Worm (Caenorhabditis elegans) whole organism, young adult: ENCODE data around the gene srd-45.

Source experiments
- B0035.1 ChIP-seq: sonication (generic microtip); optimal IDR thresholded peaks from 2 replicates; lab custom pipeline; 2016; ENCODE audit warnings: missing genetic modification characterization, mild to moderate bottlenecking, missing compliant biosample characterization, missing genotype, missing genetic modification reagents
- B0261.1 ChIP-seq: sonication (generic microtip); optimal IDR thresholded peaks from 2 replicates; lab custom pipeline; 2016; ENCODE audit warnings: mild to moderate bottlenecking, missing genetic modification characterization, moderate library complexity, missing compliant biosample characterization
- C17E4.6 ChIP-seq: fragments of 200-800 bp; sonication (Bioruptor generic); IDR thresholded peaks from 2 replicates; pipeline ENCODE4 v1.3.6; 2022; ENCODE audit warnings: missing genetic modification reagents, missing genetic modification characterization, missing compliant biosample characterization
- D2030.7 ChIP-seq: fragments of 200-800 bp; sonication (Bioruptor generic); IDR thresholded peaks from 2 replicates; pipeline ENCODE4 v1.3.6; 2022; ENCODE audit warnings: missing genetic modification reagents, missing genetic modification characterization, missing compliant biosample characterization
- F10E7.11 ChIP-seq: sonication (generic microtip); optimal IDR thresholded peaks from 2 replicates; lab custom pipeline; 2017; ENCODE audit warnings: mild to moderate bottlenecking, missing genetic modification characterization, moderate library complexity, missing compliant biosample characterization
- F33H1.4 ChIP-seq: fragments of 200-800 bp; sonication (Bioruptor generic); IDR thresholded peaks from 2 replicates; pipeline ENCODE4 v1.3.6; 2022; ENCODE audit warnings: missing genetic modification reagents, missing genetic modification characterization, missing compliant biosample characterization
- F57A8.1 ChIP-seq: fragments of 200-800 bp; sonication (Bioruptor generic); optimal IDR thresholded peaks from 2 replicates; lab custom pipeline; 2018; ENCODE audit warnings: mild to moderate bottlenecking, missing genetic modification characterization, moderate library complexity, missing compliant biosample characterization
- Y53G8AR.9 ChIP-seq: fragments of 200-800 bp; sonication (Bioruptor generic); conservative IDR thresholded peaks from 2 replicates; pipeline ENCODE4 v1.3.6; 2022; ENCODE audit warnings: missing genetic modification reagents, missing genetic modification characterization, missing compliant biosample characterization
- ZK185.1 ChIP-seq: sonication (generic microtip); optimal IDR thresholded peaks from 2 replicates; lab custom pipeline; 2016; ENCODE audit warnings: mild to moderate bottlenecking, missing genetic modification characterization, missing compliant biosample characterization; ENCODE audit not compliant: poor library complexity, severe bottlenecking
- akir-1 ChIP-seq: fragments of 200-800 bp; sonication (Bioruptor generic); optimal IDR thresholded peaks from 2 replicates; lab custom pipeline; 2018; ENCODE audit warnings: mild to moderate bottlenecking, missing genetic modification characterization, moderate library complexity, missing compliant biosample characterization
- athp-1 ChIP-seq: sonication (generic microtip); optimal IDR thresholded peaks from 2 replicates; lab custom pipeline; 2017; ENCODE audit warnings: mild to moderate bottlenecking, missing genetic modification characterization, missing compliant biosample characterization
- attf-5 ChIP-seq: fragments of 200-800 bp; sonication (Bioruptor generic); optimal IDR thresholded peaks from 2 replicates; lab custom pipeline; 2018; ENCODE audit warnings: mild to moderate bottlenecking, missing genetic modification characterization, missing compliant biosample characterization
- bed-1 ChIP-seq: fragments of 200-800 bp; sonication (Bioruptor generic); IDR thresholded peaks from 2 replicates; pipeline ENCODE4 v1.3.6; 2022; ENCODE audit warnings: missing genetic modification reagents, missing genetic modification characterization, missing compliant biosample characterization
- bed-2 ChIP-seq: fragments of 200-800 bp; sonication (Bioruptor generic); IDR thresholded peaks from 2 replicates; pipeline ENCODE4 v1.3.6; 2022; ENCODE audit warnings: missing genetic modification reagents, missing genetic modification characterization, missing compliant biosample characterization
- ccch-3 ChIP-seq: fragments of 200-800 bp; sonication (Bioruptor generic); optimal IDR thresholded peaks from 2 replicates; lab custom pipeline; 2018; ENCODE audit warnings: mild to moderate bottlenecking, missing genetic modification characterization, missing compliant biosample characterization
- ceh-27 ChIP-seq: fragments of 200-800 bp; sonication (Bioruptor generic); optimal IDR thresholded peaks from 2 replicates; lab custom pipeline; 2018; ENCODE audit warnings: mild to moderate bottlenecking, missing genetic modification characterization, moderate library complexity, missing compliant biosample characterization
- ceh-40 ChIP-seq: fragments of 200-800 bp; sonication (Bioruptor generic); IDR thresholded peaks from 2 replicates; pipeline ENCODE4 v1.3.6; 2022; ENCODE audit warnings: missing genetic modification characterization, missing compliant biosample characterization
- ceh-79 ChIP-seq: sonication (generic microtip); optimal IDR thresholded peaks from 2 replicates; lab custom pipeline; 2017; ENCODE audit warnings: mild to moderate bottlenecking, missing genetic modification characterization, missing compliant biosample characterization
- egrh-3 ChIP-seq: fragments of 200-800 bp; sonication (Bioruptor generic); IDR thresholded peaks from 2 replicates; pipeline ENCODE4 v1.3.6; 2022; ENCODE audit warnings: missing genetic modification reagents, missing genetic modification characterization, missing compliant biosample characterization
- ekl-4 ChIP-seq: fragments of 200-800 bp; sonication (Bioruptor generic); IDR thresholded peaks from 2 replicates; pipeline ENCODE4 v1.3.6; 2022; ENCODE audit warnings: missing genetic modification reagents, missing genetic modification characterization, missing compliant biosample characterization
- him-1 ChIP-seq: sonication (generic microtip); optimal IDR thresholded peaks from 2 replicates; lab custom pipeline; 2016; ENCODE audit warnings: missing genotype, missing genetic modification reagents, missing genetic modification characterization, missing compliant biosample characterization
- hmg-20 ChIP-seq: fragments of 200-800 bp; sonication (Bioruptor generic); IDR thresholded peaks from 2 replicates; pipeline ENCODE4 v1.3.6; 2022; ENCODE audit warnings: missing genetic modification reagents, missing genetic modification characterization, missing compliant biosample characterization
- hrde-1 ChIP-seq: sonication (generic microtip); optimal IDR thresholded peaks from 2 replicates; lab custom pipeline; 2016; ENCODE audit warnings: missing genetic modification characterization, mild to moderate bottlenecking, missing compliant biosample characterization, moderate library complexity, missing genotype, missing genetic modification reagents, borderline replicate concordance
- lin-26 ChIP-seq: fragments of 200-800 bp; sonication (Bioruptor generic); IDR thresholded peaks from 2 replicates; pipeline ENCODE4 v1.3.6; 2022; ENCODE audit warnings: missing genetic modification reagents, missing genetic modification characterization, missing compliant biosample characterization
- lin-54 ChIP-seq: fragments of 200-800 bp; sonication (Bioruptor generic); optimal IDR thresholded peaks from 2 replicates; lab custom pipeline; 2018; ENCODE audit warnings: mild to moderate bottlenecking, missing genetic modification characterization, missing compliant biosample characterization
- lir-1 ChIP-seq: fragments of 200-800 bp; sonication (Bioruptor generic); conservative IDR thresholded peaks from 2 replicates; pipeline ENCODE4 v1.3.6; 2022; ENCODE audit warnings: missing genetic modification reagents, missing genetic modification characterization, missing compliant biosample characterization
- madf-10 ChIP-seq: sonication (generic microtip); optimal IDR thresholded peaks from 2 replicates; lab custom pipeline; 2016; ENCODE audit warnings: mild to moderate bottlenecking, missing genetic modification characterization, missing compliant biosample characterization
- mxl-1 ChIP-seq: sonication (generic microtip); optimal IDR thresholded peaks from 2 replicates; lab custom pipeline; 2016; ENCODE audit warnings: missing genetic modification characterization, missing compliant biosample characterization
- nfyb-1 ChIP-seq: fragments of 200-800 bp; sonication (Bioruptor generic); IDR thresholded peaks from 2 replicates; pipeline ENCODE4 v1.3.6; 2022; ENCODE audit warnings: missing genetic modification reagents, missing genetic modification characterization, missing compliant biosample characterization
- nhr-90 ChIP-seq: sonication (generic microtip); optimal IDR thresholded peaks from 2 replicates; lab custom pipeline; 2016; ENCODE audit warnings: missing genotype, mild to moderate bottlenecking, missing genetic modification characterization, missing compliant biosample characterization
- rec-8 ChIP-seq, 2 experiments: sonication (generic microtip); optimal IDR thresholded peaks; 2 replicates each; lab custom pipeline; 2016; ENCODE audit warnings: mild to moderate bottlenecking in 2 of 2, missing genetic modification characterization in 2 of 2, missing genetic modification reagents in 2 of 2, missing genotype in 2 of 2, missing biosample characterization in 1 of 2, missing compliant biosample characterization in 1 of 2, moderate library complexity in 1 of 2
- rpc-1 ChIP-seq, 2 experiments: fragments of 150-350 bp in 1 of 2; sonication (generic microtip) in 1 of 2; optimal IDR thresholded peaks; 2 replicates each; lab custom pipeline; 2014 to 2018; ENCODE audit warnings: missing biosample characterization in 1 of 2, missing genetic modification characterization in 1 of 2, missing genetic modification reagents in 1 of 2, missing genotype in 1 of 2
- sdz-38 ChIP-seq: sonication (generic microtip); optimal IDR thresholded peaks from 2 replicates; lab custom pipeline; 2016; ENCODE audit warnings: missing genotype, missing genetic modification characterization, missing compliant biosample characterization
- snpc-1.1 ChIP-seq: sonication (generic microtip); optimal IDR thresholded peaks from 2 replicates; lab custom pipeline; 2017; ENCODE audit warnings: missing genetic modification characterization, mild to moderate bottlenecking, missing compliant biosample characterization, antibody characterized with exemption, moderate library complexity, missing genotype, missing genetic modification reagents; ENCODE audit not compliant: insufficient read depth
- snpc-1.3 ChIP-seq: sonication (generic microtip); optimal IDR thresholded peaks from 2 replicates; lab custom pipeline; 2017; ENCODE audit warnings: missing genetic modification characterization, mild to moderate bottlenecking, missing compliant biosample characterization, antibody characterized with exemption, moderate library complexity, missing genotype, missing genetic modification reagents; ENCODE audit not compliant: insufficient read depth
- snpc-3.4 ChIP-seq: sonication (generic microtip); optimal IDR thresholded peaks from 2 replicates; lab custom pipeline; 2017; ENCODE audit warnings: missing genetic modification characterization, mild to moderate bottlenecking, missing compliant biosample characterization, antibody characterized with exemption, moderate library complexity, missing genotype, missing genetic modification reagents
- snpc-4 ChIP-seq, 5 experiments: fragments of 150-350 bp in 1 of 5; sonication (generic microtip) in 4 of 5; optimal IDR thresholded peaks; 2 replicates each; lab custom pipeline; 2014 to 2018; ENCODE audit warnings: missing genetic modification characterization in 5 of 5, missing biosample characterization in 3 of 5, antibody characterized with exemption in 2 of 5, mild to moderate bottlenecking in 2 of 5, missing compliant biosample characterization in 2 of 5, missing genotype in 2 of 5, moderate library complexity in 2 of 5, missing genetic modification reagents in 1 of 5
- ztf-18 ChIP-seq: sonication (generic microtip); optimal IDR thresholded peaks from 2 replicates; lab custom pipeline; 2016; ENCODE audit warnings: missing genotype, mild to moderate bottlenecking, missing genetic modification characterization, missing compliant biosample characterization
- ztf-26 ChIP-seq: sonication (generic microtip); optimal IDR thresholded peaks from 2 replicates; lab custom pipeline; 2017; ENCODE audit warnings: missing genetic modification characterization, missing compliant biosample characterization
- ztf-3 ChIP-seq: fragments of 200-800 bp; sonication (Bioruptor generic); optimal IDR thresholded peaks from 2 replicates; lab custom pipeline; 2018; ENCODE audit warnings: mild to moderate bottlenecking, missing genetic modification characterization, missing compliant biosample characterization
- ztf-6 ChIP-seq: fragments of 200-800 bp; sonication (Bioruptor generic); IDR thresholded peaks from 2 replicates; pipeline ENCODE4 v1.3.6; 2022; ENCODE audit warnings: missing genetic modification reagents, missing genetic modification characterization, missing compliant biosample characterization

The srd-45 gene

DNA sequence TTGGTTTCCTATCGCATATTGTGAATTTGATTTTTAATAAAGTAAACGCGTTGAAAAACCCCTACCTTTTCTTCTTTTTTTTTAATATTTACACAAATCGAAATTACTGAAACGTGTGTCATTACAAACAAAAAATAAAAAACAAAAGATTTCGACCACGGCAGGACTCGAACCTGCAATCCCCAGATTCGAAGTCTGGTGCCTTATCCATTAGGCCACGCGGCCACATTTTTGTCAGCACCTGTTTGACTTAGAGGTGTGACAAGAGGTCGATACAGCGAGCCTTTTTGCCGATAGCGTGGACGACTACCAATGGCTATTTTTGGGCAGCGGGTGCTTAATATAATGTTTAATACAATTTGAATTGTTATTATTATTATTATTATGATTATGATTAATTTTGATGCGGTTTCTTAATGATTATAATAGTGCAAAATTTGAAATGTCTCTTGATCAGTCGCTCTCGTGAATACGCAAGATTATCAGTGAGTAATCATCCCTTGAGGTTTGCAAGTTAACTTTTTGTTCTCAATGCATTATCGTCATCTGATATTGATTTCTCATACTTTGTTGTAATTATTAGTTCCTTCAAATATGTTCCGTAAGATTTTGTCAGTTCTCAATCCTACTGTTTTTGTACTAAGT lies 9.2 kb downstream of the srd-45 start, which contains the start of gene srd-44 (continued):
- peak; percentile 64 for TF ChIP-seq snpc-1.3 (tag; lab: Kevin White, UChicago)
- TF ChIP-seq him-1 (tag; lab: Kevin White, UChicago) = peak; percentile 72
- TF ChIP-seq egrh-3 (GFP tag; lab: Robert Waterston, UW) = no peak; the same call in 1 of the 2 replicates
- TF ChIP-seq mxl-1 (tag; lab: Kevin White, UChicago) = peak; percentile 48
- TF ChIP-seq rec-8 (tag; optimal IDR thresholded peaks at IDR 0.05; lab: Kevin White, UChicago) = peak; percentile 42 to 56
- no peak for TF ChIP-seq F57A8.1 (GFP tag; lab: Kevin White, UChicago)
- TF ChIP-seq B0035.1 (tag; lab: Kevin White, UChicago) = peak; percentile 16
- TF ChIP-seq lin-54 (GFP tag; lab: Kevin White, UChicago) = no peak
- TF ChIP-seq rpc-1 (optimal IDR thresholded peaks at IDR 0.05; lab: Kevin White, UChicago) = peak; percentile 72
- TF ChIP-seq rpc-1 (tag; optimal IDR thresholded peaks at IDR 0.05; lab: Kevin White, UChicago) = peak; percentile 85
- TF ChIP-seq snpc-1.1 (tag; lab: Kevin White, UChicago) = peak; percentile 18
- TF ChIP-seq ztf-6 (GFP tag; lab: Robert Waterston, UW) = 0 out of 2 replicates have a peak, but pooled peaks have one; percentile 22
- no peak for TF ChIP-seq F33H1.4 (GFP tag; lab: Robert Waterston, UW)
- peak; percentile 36 for TF ChIP-seq madf-10
- TF ChIP-seq ztf-26 (tag; lab: Kevin White, UChicago) = peak; percentile 63
- TF ChIP-seq hrde-1 (tag; lab: Kevin White, UChicago) = peak; percentile 26
- peak; percentile 60; the same call in 1 of the 2 replicates for TF ChIP-seq hmg-20 (GFP tag; lab: Robert Waterston, UW)
- TF ChIP-seq ekl-4 = no peak
- TF ChIP-seq lin-26 (GFP tag; lab: Robert Waterston, UW) = peak; percentile 86
- TF ChIP-seq B0261.1 (tag; lab: Kevin White, UChicago) = peak; percentile 93
- peak; percentile 40 for TF ChIP-seq snpc-3.4 (tag; lab: Kevin White, UChicago)
- peak; percentile 72; the same call in 1 of the 2 replicates for TF ChIP-seq ceh-40 (GFP tag; lab: Robert Waterston, UW)
- no peak for TF ChIP-seq ceh-79 (tag; lab: Kevin White, UChicago)
- peak; percentile 30 for TF ChIP-seq ztf-18
- TF ChIP-seq F10E7.11 (tag; lab: Kevin White, UChicago) = no peak
- no peak for TF ChIP-seq bed-1
- TF ChIP-seq nfyb-1 (GFP tag; lab: Robert Waterston, UW) = 0 out of 2 replicates have a peak, but pooled peaks have one; percentile 45
- TF ChIP-seq athp-1 (tag; lab: Kevin White, UChicago) = peak; percentile 45
- TF ChIP-seq nhr-90 (tag; lab: Kevin White, UChicago) = peak; percentile 58
- peak; percentile 83 for TF ChIP-seq ZK185.1 (tag; lab: Kevin White, UChicago)
- no peak for TF ChIP-seq Y53G8AR.9
- peak; percentile 56 for TF ChIP-seq snpc-4 (GFP tag; optimal IDR thresholded peaks at IDR 0.05; lab: Kevin White, UChicago)
- TF ChIP-seq snpc-4 (tag; optimal IDR thresholded peaks at IDR 0.05; lab: Kevin White, UChicago) = no peak

DNA sequence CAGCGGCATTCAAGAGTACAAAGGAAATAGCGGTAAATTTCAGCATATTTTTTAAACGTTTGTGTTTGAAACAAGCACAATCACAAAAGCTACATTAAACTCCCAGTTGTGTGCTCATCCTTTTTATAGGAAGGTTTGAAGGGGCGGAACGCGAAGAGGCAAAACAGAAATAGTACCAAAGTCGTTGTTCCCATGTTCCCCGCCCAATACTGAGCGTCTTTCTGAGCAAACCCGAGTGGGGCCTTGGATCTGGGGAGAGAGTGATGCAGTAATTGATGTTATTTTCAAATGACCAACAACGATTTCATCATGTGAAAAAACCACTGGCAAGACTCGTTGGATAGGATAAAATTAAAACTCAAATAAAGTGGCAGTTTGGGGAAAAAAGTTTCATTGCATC lies 12.6 kb downstream of the srd-45 start, which contains the start of gene zig-2:
Gene zig-2, minus strand, starts transcription at position 101 of the 400 bp plus-strand sequence.
- no peak for TF ChIP-seq sdz-38 (tag; lab: Kevin White, UChicago)

DNA sequence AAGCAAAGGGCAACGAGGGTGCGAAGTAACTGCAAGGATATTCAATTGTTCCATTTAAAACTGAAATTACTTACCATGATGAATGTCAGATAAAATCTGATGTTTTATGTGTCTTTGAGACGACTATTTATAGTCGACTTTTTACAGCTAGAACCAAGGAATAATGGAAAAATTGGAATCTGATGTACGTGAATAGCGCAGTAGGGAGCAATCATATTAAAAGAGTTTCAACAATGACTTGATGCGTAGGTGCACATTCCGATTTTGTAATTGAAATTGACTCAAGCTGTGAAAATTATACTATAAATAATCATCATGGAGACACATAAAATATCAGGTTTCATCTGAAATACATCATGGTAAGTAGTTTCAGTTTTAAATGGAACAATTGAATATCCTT lies 14.5 kb downstream of the srd-45 start, which contains the start of the genes nspc-9 and nspc-10:
Gene nspc-9, minus strand, starts transcription at position 101 of the 400 bp plus-strand sequence.
Gene nspc-10, plus strand, starts transcription at position 331 of the 400 bp plus-strand sequence.
- TF ChIP-seq rec-8 (tag; optimal IDR thresholded peaks at IDR 0.05; lab: Kevin White, UChicago) (no peak), akir-1 (GFP tag; lab: Kevin White, UChicago) (no peak), ccch-3 (no peak), ceh-27 (GFP tag; lab: Kevin White, UChicago) (no peak), bed-2 (GFP tag; lab: Robert Waterston, UW) (no peak), athp-1 (tag; lab: Kevin White, UChicago) (no peak), D2030.7 (GFP tag; lab: Robert Waterston, UW) (no peak), attf-5 (GFP tag; lab: Kevin White, UChicago) (no peak), B0261.1 (tag; lab: Kevin White, UChicago) (no peak), lir-1 (GFP tag; lab: Robert Waterston, UW) (no peak), C17E4.6 (GFP tag; lab: Robert Waterston, UW) (no peak), ztf-3 (no peak), ZK185.1 (tag; lab: Kevin White, UChicago) (no peak)
